Worm (Caenorhabditis elegans): ENCODE results near the gene C34D4.4.

DNA sequence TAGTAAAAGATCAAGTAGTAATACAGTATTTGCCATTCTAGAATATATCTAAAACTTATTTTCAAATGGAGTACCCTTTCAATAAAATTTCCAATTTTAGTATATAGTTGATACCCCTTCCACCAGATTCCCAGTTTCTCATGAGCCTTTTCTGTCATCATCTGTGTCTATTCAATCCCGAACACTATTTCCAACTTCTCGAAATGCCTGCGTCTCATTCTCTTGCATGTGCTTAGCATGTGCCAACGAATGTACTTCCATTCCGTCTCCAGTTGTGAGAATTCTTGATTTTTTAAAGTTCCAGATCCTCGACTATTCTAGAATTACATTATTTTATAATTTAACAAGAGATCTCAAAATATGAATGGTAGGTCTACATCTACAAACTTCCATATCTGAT lies 17.4 kb downstream of the C34D4.4 start, which contains the start of gene C42D4.18:
- TF ChIP-seq snpc-4 (tag; optimal IDR thresholded peaks at IDR 0.05) (no peak), pha-4 (tag; optimal IDR thresholded peaks at IDR 0.05) (no peak), fkh-2 (tag; optimal IDR thresholded peaks at IDR 0.05) (no peak), nhr-11 (tag; optimal IDR thresholded peaks at IDR 0.05) (no peak), mml-1 (tag; optimal IDR thresholded peaks at IDR 0.05) (peak; percentile 51), pqm-1 (tag; optimal IDR thresholded peaks at IDR 0.05) (no peak), unc-62 (GFP tag; optimal IDR thresholded peaks at IDR 0.05) (no peak), fos-1 (tag; optimal IDR thresholded peaks at IDR 0.05) (no peak), ama-1 (optimal IDR thresholded peaks at IDR 0.05) (no peak), elt-1 (tag; optimal IDR thresholded peaks at IDR 0.05) (no peak), nhr-77 (tag; optimal IDR thresholded peaks at IDR 0.05) (no peak), unc-39 (tag; optimal IDR thresholded peaks at IDR 0.05) (no peak), ZK546.5 (tag; optimal IDR thresholded peaks at IDR 0.05) (no peak)

Measured in whole organism, L3 larva.